Fruit fly (Drosophila melanogaster) whole organism, embryonic: ENCODE data around the gene CG33281.

Experiments used
- Bgb ChIP-seq: fragments of 200-800 bp; sonication (Bioruptor generic); IDR thresholded peaks from 2 replicates; pipeline ENCODE4 v1.3.6; 2022; ENCODE audit warnings: missing biosample characterization, missing genetic modification characterization; ENCODE audit not compliant: partially characterized antibody
- CG13296 ChIP-seq: fragments of 200-800 bp; sonication (Bioruptor generic); optimal IDR thresholded peaks from 3 replicates; lab custom pipeline; 2018; ENCODE audit warnings: missing biosample characterization, mild to moderate bottlenecking, missing genetic modification characterization
- CG14965 ChIP-seq: fragments of 200-800 bp; sonication (Bioruptor generic); optimal IDR thresholded peaks from 2 replicates; lab custom pipeline; 2016; ENCODE audit warnings: missing biosample characterization, missing genetic modification characterization, borderline replicate concordance
- CG17385 ChIP-seq: fragments of 200-800 bp; sonication (Bioruptor generic); optimal IDR thresholded peaks from 3 replicates; lab custom pipeline; 2018; ENCODE audit warnings: missing biosample characterization, mild to moderate bottlenecking, missing genetic modification characterization
- CG17912 ChIP-seq: fragments of 200-800 bp; sonication (Bioruptor generic); optimal IDR thresholded peaks from 2 replicates; lab custom pipeline; 2018; ENCODE audit warnings: missing biosample characterization, mild to moderate bottlenecking, missing genetic modification characterization
- CG1792 ChIP-seq: fragments of 200-800 bp; sonication (Bioruptor generic); optimal IDR thresholded peaks from 2 replicates; lab custom pipeline; 2016; ENCODE audit warnings: missing biosample characterization, missing genetic modification characterization
- CG4282 ChIP-seq: fragments of 200-800 bp; sonication (Bioruptor generic); optimal IDR thresholded peaks from 2 replicates; lab custom pipeline; 2016; ENCODE audit warnings: missing biosample characterization, missing genetic modification characterization
- CG6689 ChIP-seq: fragments of 200-800 bp; sonication (Bioruptor generic); IDR thresholded peaks from 2 replicates; pipeline ENCODE4 v1.3.6; 2022; ENCODE audit warnings: missing biosample characterization, missing genetic modification characterization
- CG6813 ChIP-seq: fragments of 200-800 bp; sonication (Bioruptor generic); optimal IDR thresholded peaks from 2 replicates; lab custom pipeline; 2017; ENCODE audit warnings: missing biosample characterization, missing genetic modification characterization, mild to moderate bottlenecking, moderate library complexity, missing genetic modification reagents
- CG7786 ChIP-seq: fragments of 200-800 bp; sonication (Bioruptor generic); optimal IDR thresholded peaks from 2 replicates; lab custom pipeline; 2016; ENCODE audit warnings: missing biosample characterization, missing genetic modification characterization
- CG7839 ChIP-seq: fragments of 200-800 bp; sonication (Bioruptor generic); optimal IDR thresholded peaks from 3 replicates; lab custom pipeline; 2018; ENCODE audit warnings: missing biosample characterization, mild to moderate bottlenecking, missing genetic modification characterization, moderate library complexity
- CG8290 ChIP-seq, 3 experiments: fragments of 200-800 bp; sonication (Bioruptor generic); optimal IDR thresholded peaks; 2 replicates each; lab custom pipeline; 2016 to 2019; ENCODE audit warnings: missing biosample characterization in 3 of 3, missing genetic modification characterization in 3 of 3, mild to moderate bottlenecking in 2 of 3, moderate library complexity in 1 of 3
- CG8765 ChIP-seq: fragments of 200-800 bp; sonication (Bioruptor generic); IDR thresholded peaks from 2 replicates; pipeline ENCODE4 v1.3.6; 2022; ENCODE audit warnings: missing biosample characterization, missing genetic modification characterization
- CG8924 ChIP-seq: fragments of 200-800 bp; optimal IDR thresholded peaks from 3 replicates; lab custom pipeline; 2019; ENCODE audit warnings: missing biosample characterization, mild to moderate bottlenecking, missing genetic modification characterization, moderate library complexity
- CG9609 ChIP-seq: fragments of 200-800 bp; sonication (Bioruptor generic); optimal IDR thresholded peaks from 3 replicates; lab custom pipeline; 2016; ENCODE audit warnings: missing biosample characterization, missing genetic modification characterization
- Chrac-16 ChIP-seq: fragments of 200-800 bp; sonication (Bioruptor generic); optimal IDR thresholded peaks from 3 replicates; lab custom pipeline; 2016; ENCODE audit warnings: missing biosample characterization, missing genetic modification characterization
- Dip3 ChIP-seq: fragments of 200-800 bp; sonication (Bioruptor generic); optimal IDR thresholded peaks from 3 replicates; lab custom pipeline; 2016; ENCODE audit warnings: missing biosample characterization, missing genetic modification characterization
- HmgZ ChIP-seq: fragments of 200-800 bp; sonication (Bioruptor generic); optimal IDR thresholded peaks from 2 replicates; lab custom pipeline; 2018; ENCODE audit warnings: missing biosample characterization, mild to moderate bottlenecking, missing genetic modification characterization
- Hmr ChIP-seq: fragments of 200-800 bp; sonication (Bioruptor generic); optimal IDR thresholded peaks from 3 replicates; lab custom pipeline; 2017; ENCODE audit warnings: mild to moderate bottlenecking, missing biosample characterization, missing genetic modification reagents, missing genetic modification characterization
- Kr ChIP-seq: fragments of 200-800 bp; sonication (Bioruptor generic); optimal IDR thresholded peaks from 2 replicates; lab custom pipeline; 2017; ENCODE audit warnings: missing biosample characterization, mild to moderate bottlenecking, missing genetic modification characterization
- Lim3 ChIP-seq: fragments of 200-800 bp; sonication (Bioruptor generic); IDR thresholded peaks from 2 replicates; pipeline ENCODE4 v1.3.6; 2022; ENCODE audit warnings: missing biosample characterization, missing genetic modification characterization
- MESR4 ChIP-seq: fragments of 200-800 bp; sonication (Bioruptor generic); optimal IDR thresholded peaks from 2 replicates; lab custom pipeline; 2018; ENCODE audit warnings: missing biosample characterization, mild to moderate bottlenecking, missing genetic modification characterization, moderate library complexity
- Mes4 ChIP-seq: fragments of 200-800 bp; sonication (Bioruptor generic); optimal IDR thresholded peaks from 2 replicates; lab custom pipeline; 2016; ENCODE audit warnings: missing biosample characterization, missing genetic modification characterization
- Oaz ChIP-seq: fragments of 200-800 bp; sonication (Bioruptor generic); IDR thresholded peaks from 2 replicates; pipeline ENCODE4 v1.3.6; 2022; ENCODE audit warnings: missing biosample characterization, missing genetic modification characterization
- Opbp ChIP-seq: fragments of 200-800 bp; sonication (Bioruptor generic); IDR thresholded peaks from 3 replicates; pipeline ENCODE4 v1.3.6; 2022; ENCODE audit warnings: missing biosample characterization, missing genetic modification characterization; ENCODE audit not compliant: partially characterized antibody
- Poxn ChIP-seq: fragments of 200-800 bp; sonication (Bioruptor generic); IDR thresholded peaks from 2 replicates; pipeline ENCODE4 v1.3.6; 2022; ENCODE audit warnings: missing biosample characterization, missing genetic modification characterization
- Rx ChIP-seq: fragments of 200-800 bp; sonication (Bioruptor generic); IDR thresholded peaks from 2 replicates; pipeline ENCODE4 v1.3.6; 2022; ENCODE audit warnings: missing biosample characterization, missing genetic modification characterization
- Scr ChIP-seq: fragments of 200-800 bp; sonication (Bioruptor generic); IDR thresholded peaks from 2 replicates; pipeline ENCODE4 v1.3.6; 2022; ENCODE audit warnings: missing biosample characterization, missing genetic modification characterization; ENCODE audit not compliant: partially characterized antibody
- Six4 ChIP-seq: fragments of 200-800 bp; sonication (Bioruptor generic); optimal IDR thresholded peaks from 2 replicates; lab custom pipeline; 2016; ENCODE audit warnings: missing biosample characterization, missing genetic modification characterization
- Spps ChIP-seq: fragments of 200-800 bp; sonication (Bioruptor generic); optimal IDR thresholded peaks from 2 replicates; lab custom pipeline; 2018; ENCODE audit warnings: missing biosample characterization, mild to moderate bottlenecking, missing genetic modification characterization
- al ChIP-seq: fragments of 200-800 bp; sonication (Bioruptor generic); IDR thresholded peaks from 2 replicates; pipeline ENCODE4 v1.3.6; 2022; ENCODE audit warnings: missing biosample characterization, missing genetic modification characterization
- chn ChIP-seq: fragments of 200-800 bp; sonication (Bioruptor generic); optimal IDR thresholded peaks from 2 replicates; lab custom pipeline; 2016; ENCODE audit warnings: missing biosample characterization, missing genetic modification characterization
- fd102C ChIP-seq: fragments of 200-800 bp; sonication (Bioruptor generic); optimal IDR thresholded peaks from 2 replicates; lab custom pipeline; 2018; ENCODE audit warnings: missing biosample characterization, mild to moderate bottlenecking, missing genetic modification characterization, moderate library complexity
- ind ChIP-seq: fragments of 200-800 bp; sonication (Bioruptor generic); optimal IDR thresholded peaks from 3 replicates; lab custom pipeline; 2016; ENCODE audit warnings: missing biosample characterization, missing genetic modification characterization
- jumu ChIP-seq: fragments of 200-800 bp; sonication (Bioruptor generic); optimal IDR thresholded peaks from 3 replicates; lab custom pipeline; 2016; ENCODE audit warnings: missing biosample characterization, missing genetic modification characterization
- kay ChIP-seq: fragments of 200-800 bp; sonication (Bioruptor generic); optimal IDR thresholded peaks from 2 replicates; lab custom pipeline; 2016; ENCODE audit warnings: missing biosample characterization, missing genetic modification characterization
- klu ChIP-seq: fragments of 200-800 bp; sonication (Bioruptor generic); IDR thresholded peaks from 2 replicates; pipeline ENCODE4 v1.3.6; 2022; ENCODE audit warnings: missing biosample characterization, missing genetic modification characterization
- mirr ChIP-seq: fragments of 200-800 bp; sonication (Bioruptor generic); optimal IDR thresholded peaks from 3 replicates; lab custom pipeline; 2018; ENCODE audit warnings: missing biosample characterization, mild to moderate bottlenecking, missing genetic modification characterization
- mld ChIP-seq: fragments of 200-800 bp; sonication (Bioruptor generic); IDR thresholded peaks from 3 replicates; pipeline ENCODE4 v1.3.6; 2022; ENCODE audit warnings: missing biosample characterization, missing genetic modification characterization; ENCODE audit not compliant: partially characterized antibody
- pita ChIP-seq: fragments of 200-800 bp; sonication (Bioruptor generic); optimal IDR thresholded peaks from 2 replicates; lab custom pipeline; 2017; ENCODE audit warnings: missing biosample characterization, mild to moderate bottlenecking, missing genetic modification characterization
- run ChIP-seq: fragments of 200-800 bp; sonication (Bioruptor generic); optimal IDR thresholded peaks from 3 replicates; lab custom pipeline; 2018; ENCODE audit warnings: missing biosample characterization, mild to moderate bottlenecking, missing genetic modification characterization
- salm ChIP-seq: fragments of 200-800 bp; sonication (Bioruptor generic); optimal IDR thresholded peaks from 2 replicates; lab custom pipeline; 2018; ENCODE audit warnings: missing biosample characterization, mild to moderate bottlenecking, missing genetic modification characterization
- sens-2 ChIP-seq: fragments of 200-800 bp; sonication (Bioruptor generic); IDR thresholded peaks from 2 replicates; pipeline ENCODE4 v1.3.6; 2022; ENCODE audit warnings: missing biosample characterization, missing genetic modification characterization
- shn ChIP-seq: fragments of 200-800 bp; sonication (Bioruptor generic); optimal IDR thresholded peaks from 3 replicates; lab custom pipeline; 2016; ENCODE audit warnings: missing biosample characterization, missing genetic modification characterization
- sim ChIP-seq: fragments of 200-800 bp; sonication (Bioruptor generic); IDR thresholded peaks from 2 replicates; pipeline ENCODE4 v1.3.6; 2022; ENCODE audit warnings: missing biosample characterization, missing genetic modification characterization
- sisA ChIP-seq: fragments of 200-800 bp; sonication (Bioruptor generic); IDR thresholded peaks from 2 replicates; pipeline ENCODE4 v1.3.6; 2022; ENCODE audit warnings: missing biosample characterization, missing genetic modification characterization
- twi ChIP-seq: fragments of 200-800 bp; optimal IDR thresholded peaks from 2 replicates; lab custom pipeline; 2019; ENCODE audit warnings: missing biosample characterization, mild to moderate bottlenecking, missing genetic modification characterization, moderate library complexity
- vfl ChIP-seq: fragments of 200-800 bp; sonication (Bioruptor generic); optimal IDR thresholded peaks from 2 replicates; lab custom pipeline; 2016; ENCODE audit warnings: missing biosample characterization, missing genetic modification characterization

CG33281 gene

DNA sequence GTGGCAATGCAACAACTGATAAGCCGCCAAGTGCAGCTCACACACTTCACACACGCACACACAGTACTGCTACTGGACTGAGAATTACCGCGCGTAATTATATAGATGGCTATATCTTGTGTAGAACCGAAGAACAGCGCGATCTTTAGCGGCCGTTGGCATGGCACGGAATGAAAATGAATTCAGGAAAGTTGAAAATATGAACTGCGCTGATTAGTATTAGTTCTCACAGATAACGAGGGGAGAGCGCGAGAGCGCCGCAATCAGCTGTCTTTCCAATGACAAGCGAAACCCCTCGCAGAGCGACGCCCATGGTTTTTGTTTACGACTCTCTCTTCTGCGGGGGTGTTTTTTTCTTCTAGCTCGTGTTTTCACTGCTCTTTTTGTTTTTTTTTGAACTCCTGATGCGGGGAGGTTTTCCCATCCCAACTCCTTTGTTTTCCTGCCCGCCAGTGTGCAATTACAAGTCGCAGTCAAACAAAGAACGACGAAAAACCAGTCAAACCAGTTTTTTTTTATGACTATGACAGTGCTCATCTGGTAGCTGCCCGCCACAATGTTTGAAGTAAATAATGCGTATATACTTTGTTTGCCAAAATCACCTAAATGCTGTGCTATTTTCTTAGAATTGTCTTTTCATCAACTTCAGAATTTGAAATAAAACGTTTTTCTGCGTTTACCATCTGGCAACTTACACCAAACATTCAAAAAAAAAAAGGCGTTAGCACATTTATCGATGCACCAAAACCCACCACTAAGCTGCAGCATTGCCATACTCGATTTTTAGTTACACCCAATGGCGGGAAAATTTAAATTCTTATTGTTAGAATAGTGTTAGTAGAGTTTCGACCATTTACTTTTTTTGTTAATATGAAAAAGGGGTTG lies 20.8 kb upstream of the CG33281 start, which contains the start of gene CG9663 (continued):
- TF ChIP-seq vfl (GFP tag; lab: Kevin White, UChicago) (no peak), MESR4 (GFP tag; lab: Kevin White, UChicago) (no peak), klu (GFP tag; lab: Robert Waterston, UW) (no peak; the same call in 1 of the 2 replicates), CG13296 (GFP tag; lab: Kevin White, UChicago) (peak; percentile 43), mirr (GFP tag; lab: Kevin White, UChicago) (peak; percentile 67), chn (peak; percentile 4), CG7786 (peak; percentile 26), sim (GFP tag; lab: Robert Waterston, UW) (no peak), CG1792 (GFP tag; lab: Kevin White, UChicago) (no peak), Rx (no peak; the same call in 1 of the 2 replicates), HmgZ (peak; percentile 46), CG17385 (peak; percentile 35), Dip3 (GFP tag; lab: Kevin White, UChicago) (no peak), al (GFP tag; lab: Robert Waterston, UW) (no peak), Bgb (GFP tag; lab: Robert Waterston, UW) (no peak), CG8924 (tag; lab: Kevin White, UChicago) (peak; percentile 22), Kr (GFP tag; lab: Kevin White, UChicago) (peak; percentile 8), CG9609 (no peak), Poxn (GFP tag; lab: Robert Waterston, UW) (no peak), sens-2 (no peak), Six4 (GFP tag; lab: Kevin White, UChicago) (no peak), fd102C (GFP tag; lab: Kevin White, UChicago) (no peak), CG6689 (GFP tag; lab: Robert Waterston, UW) (no peak), mld (no peak), Scr (GFP tag; lab: Robert Waterston, UW) (0 out of 2 replicates have a peak, but pooled peaks have one; percentile 8), Oaz (GFP tag; lab: Robert Waterston, UW) (no peak), CG8765 (0 out of 2 replicates have a peak, but pooled peaks have one; percentile 28), Hmr (GFP tag; lab: Kevin White, UChicago) (no peak), CG8290 (GFP tag; optimal IDR thresholded peaks at IDR 0.05; lab: Kevin White, UChicago) (no peak), CG8290 (tag; optimal IDR thresholded peaks at IDR 0.05; lab: Kevin White, UChicago) (peak in 1 of 2 experiments; percentile 61), Lim3 (GFP tag; lab: Robert Waterston, UW) (no peak), sisA (no peak), twi (tag; lab: Kevin White, UChicago) (peak; percentile 6), Chrac-16 (GFP tag; lab: Kevin White, UChicago) (peak; percentile 3), pita (GFP tag; lab: Kevin White, UChicago) (no peak), kay (GFP tag; lab: Kevin White, UChicago) (no peak), CG17912 (GFP tag; lab: Kevin White, UChicago) (no peak), run (tag; lab: Kevin White, UChicago) (peak; percentile 24), Opbp (GFP tag; lab: Robert Waterston, UW) (0 out of 3 replicates have a peak, but pooled peaks have one; percentile 44), ind (GFP tag; lab: Kevin White, UChicago) (no peak), jumu (GFP tag; lab: Kevin White, UChicago) (no peak), CG7839 (peak; percentile 28), CG4282 (GFP tag; lab: Kevin White, UChicago) (peak; percentile 27), shn (peak; percentile 50), Mes4 (peak; percentile 3), CG6813 (GFP tag; lab: Kevin White, UChicago) (no peak), salm (tag; lab: Kevin White, UChicago) (no peak), CG14965 (no peak), Spps (tag; lab: Kevin White, UChicago) (no peak)
